Fruit fly (Drosophila melanogaster) whole organism, adult: ENCODE results near the gene CG15043.
A peak's percentile ranks its signal among the peaks of the same experiment; 100 is the strongest.

Experiments
- CG11617 ChIP-seq: fragments of 200-800 bp; sonication (Bioruptor generic); optimal IDR thresholded peaks from 2 replicates; lab custom pipeline; 2017; ENCODE audit warnings: mild to moderate bottlenecking, missing biosample characterization, missing genetic modification reagents, missing genetic modification characterization
- CG12768 ChIP-seq: fragments of 200-800 bp; sonication (Bioruptor generic); optimal IDR thresholded peaks from 2 replicates; lab custom pipeline; 2017; ENCODE audit warnings: missing biosample characterization, missing genetic modification characterization, mild to moderate bottlenecking, moderate library complexity, missing genetic modification reagents
- CG1620 ChIP-seq: fragments of 200-800 bp; sonication (Bioruptor generic); optimal IDR thresholded peaks from 2 replicates; lab custom pipeline; 2016; ENCODE audit warnings: missing biosample characterization, missing genetic modification characterization
- CG5204 ChIP-seq: fragments of 200-800 bp; sonication (Bioruptor generic); optimal IDR thresholded peaks from 2 replicates; lab custom pipeline; 2016; ENCODE audit warnings: missing biosample characterization, missing genetic modification characterization
- Clk ChIP-seq: fragments of 200-800 bp; sonication (Bioruptor generic); optimal IDR thresholded peaks from 2 replicates; lab custom pipeline; 2017; ENCODE audit warnings: missing biosample characterization, missing genetic modification characterization
- bab1 ChIP-seq: fragments of 200-800 bp; sonication (Bioruptor generic); optimal IDR thresholded peaks from 3 replicates; lab custom pipeline; 2019; ENCODE audit warnings: missing biosample characterization, mild to moderate bottlenecking, missing genetic modification characterization, moderate library complexity
- kay ChIP-seq: fragments of 200-800 bp; sonication (Bioruptor generic); peaks from one replicate; lab custom pipeline; 2016; ENCODE audit warnings: missing biosample characterization, missing genetic modification characterization, borderline replicate concordance
- ovo ChIP-seq: fragments of 200-800 bp; sonication (Bioruptor generic); optimal IDR thresholded peaks from 2 replicates; lab custom pipeline; 2016; ENCODE audit warnings: missing biosample characterization, missing genetic modification characterization
- pad ChIP-seq: fragments of 200-800 bp; sonication (Bioruptor generic); optimal IDR thresholded peaks from 3 replicates; lab custom pipeline; 2017; ENCODE audit warnings: missing biosample characterization, missing genetic modification characterization, mild to moderate bottlenecking, moderate library complexity, missing genetic modification reagents
- toe ChIP-seq: fragments of 200-800 bp; sonication (Bioruptor generic); optimal IDR thresholded peaks from 2 replicates; lab custom pipeline; 2016; ENCODE audit warnings: missing biosample characterization, missing genetic modification characterization

- TF ChIP-seq pad (no peak), ovo (no peak), CG1620 (GFP tag; lab: Kevin White, UChicago) (no peak), CG5204 (no peak), CG11617 (GFP tag; lab: Kevin White, UChicago) (no peak), CG12768 (no peak), kay (GFP tag; lab: Kevin White, UChicago) (no peak), Clk (no peak), bab1 (GFP tag; lab: Kevin White, UChicago) (peak; percentile 2), toe (GFP tag; lab: Kevin White, UChicago) (no peak)
These were observed 26.4 kb upstream of the CG15043 start for dm6 chrX:18520360-18520759.
